Worm (Caenorhabditis elegans): ENCODE measurements around the gene bgal-1.

DNA sequence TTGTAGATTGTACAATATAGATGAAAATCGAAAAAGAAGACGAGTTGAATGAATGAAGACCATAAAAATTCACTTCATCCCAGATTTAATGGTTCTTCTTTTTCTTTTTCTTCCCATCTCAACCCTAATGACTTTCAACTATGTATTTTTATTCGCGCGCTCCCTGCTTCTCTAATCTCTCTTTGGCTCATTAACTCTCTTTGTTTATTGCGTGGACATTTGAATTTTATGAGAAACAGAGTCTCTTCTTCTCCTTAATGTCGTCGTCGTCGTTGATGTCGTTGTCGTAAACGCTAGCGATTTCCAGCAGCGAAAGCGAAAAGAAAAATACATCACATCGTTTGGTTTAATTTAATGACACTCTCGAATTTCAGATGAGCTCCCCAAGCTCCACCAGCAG lies 11.2 kb downstream of the bgal-1 start:
- no peak for TF ChIP-seq pqm-1 (tag; optimal IDR thresholded peaks at IDR 0.05)
- no peak for TF ChIP-seq pag-3 (tag; optimal IDR thresholded peaks at IDR 0.05; ENCODE audit: borderline replicate concordance)
- TF ChIP-seq sox-4 (tag; optimal IDR thresholded peaks at IDR 0.05) = no peak

Measured in whole organism, late embryonic.